Fruit fly (Drosophila melanogaster) whole organism, embryonic: ENCODE results near the gene Rab23.
A peak's percentile ranks its signal among the peaks of the same experiment; 100 is the strongest.

Experiments used
- CG11504 ChIP-seq: fragments of 200-800 bp; sonication (Bioruptor generic); optimal IDR thresholded peaks from 3 replicates; lab custom pipeline; 2019; ENCODE audit warnings: missing biosample characterization, mild to moderate bottlenecking, missing genetic modification characterization, moderate library complexity
- CG1233 ChIP-seq: fragments of 200-800 bp; sonication (Bioruptor generic); optimal IDR thresholded peaks from 4 replicates; lab custom pipeline; 2018; ENCODE audit warnings: missing biosample characterization, mild to moderate bottlenecking, missing genetic modification characterization
- CG12391 ChIP-seq: fragments of 200-800 bp; sonication (Bioruptor generic); optimal IDR thresholded peaks from 3 replicates; lab custom pipeline; 2018; ENCODE audit warnings: missing biosample characterization, mild to moderate bottlenecking, missing genetic modification characterization, moderate library complexity
- CG12769 ChIP-seq: fragments of 200-800 bp; sonication (Bioruptor generic); optimal IDR thresholded peaks from 2 replicates; lab custom pipeline; 2019; ENCODE audit warnings: missing biosample characterization, mild to moderate bottlenecking, missing genetic modification characterization, moderate library complexity
- CG15073 ChIP-seq: fragments of 200-800 bp; sonication (Bioruptor generic); optimal IDR thresholded peaks from 2 replicates; lab custom pipeline; 2016; ENCODE audit warnings: missing biosample characterization, missing genetic modification characterization
- CG15479 ChIP-seq: fragments of 200-800 bp; sonication (Bioruptor generic); optimal IDR thresholded peaks from 3 replicates; lab custom pipeline; 2019; ENCODE audit warnings: missing biosample characterization, mild to moderate bottlenecking, missing genetic modification characterization, moderate library complexity
- CG17829 ChIP-seq: fragments of 200-800 bp; optimal IDR thresholded peaks from 2 replicates; lab custom pipeline; 2019; ENCODE audit warnings: missing biosample characterization, mild to moderate bottlenecking, missing genetic modification characterization, moderate library complexity
- CG30020 ChIP-seq: fragments of 200-800 bp; optimal IDR thresholded peaks from 2 replicates; lab custom pipeline; 2019; ENCODE audit warnings: missing biosample characterization, mild to moderate bottlenecking, missing genetic modification characterization, moderate library complexity
- CG5245 ChIP-seq: fragments of 200-800 bp; sonication (Bioruptor generic); optimal IDR thresholded peaks from 3 replicates; lab custom pipeline; 2016; ENCODE audit warnings: missing biosample characterization, missing genetic modification characterization
- CG5953 ChIP-seq: fragments of 200-800 bp; sonication (Bioruptor generic); IDR thresholded peaks from 2 replicates; pipeline ENCODE4 v1.3.6; 2022; ENCODE audit warnings: missing biosample characterization, missing genetic modification characterization
- CG7786 ChIP-seq: fragments of 200-800 bp; sonication (Bioruptor generic); optimal IDR thresholded peaks from 2 replicates; lab custom pipeline; 2016; ENCODE audit warnings: missing biosample characterization, missing genetic modification characterization
- CG8290 ChIP-seq, 3 experiments: fragments of 200-800 bp; sonication (Bioruptor generic); optimal IDR thresholded peaks; 2 replicates each; lab custom pipeline; 2016 to 2019; ENCODE audit warnings: missing biosample characterization in 3 of 3, missing genetic modification characterization in 3 of 3, mild to moderate bottlenecking in 2 of 3, moderate library complexity in 1 of 3
- CG8388 ChIP-seq: fragments of 200-800 bp; sonication (Bioruptor generic); optimal IDR thresholded peaks from 2 replicates; lab custom pipeline; 2019; ENCODE audit warnings: missing biosample characterization, mild to moderate bottlenecking, missing genetic modification characterization, moderate library complexity
- CG8478 ChIP-seq: fragments of >200 bp; optimal IDR thresholded peaks from 2 replicates; lab custom pipeline; 2018
- CG9609 ChIP-seq: fragments of 200-800 bp; sonication (Bioruptor generic); optimal IDR thresholded peaks from 3 replicates; lab custom pipeline; 2016; ENCODE audit warnings: missing biosample characterization, missing genetic modification characterization
- CG9932 ChIP-seq: fragments of 200-800 bp; sonication (Bioruptor generic); IDR thresholded peaks from 2 replicates; pipeline ENCODE4 v1.3.6; 2022; ENCODE audit warnings: missing biosample characterization, missing genetic modification characterization
- CkIIα-i1 ChIP-seq: fragments of 200-800 bp; sonication (Bioruptor generic); IDR thresholded peaks from 2 replicates; pipeline ENCODE4 v1.3.6; 2022; ENCODE audit warnings: missing biosample characterization, missing genetic modification characterization
- CoRest ChIP-seq: fragments of 200-800 bp; sonication (Bioruptor generic); optimal IDR thresholded peaks from 3 replicates; lab custom pipeline; 2018; ENCODE audit warnings: missing biosample characterization, mild to moderate bottlenecking, missing genetic modification characterization, moderate library complexity
- D19A ChIP-seq: fragments of 200-800 bp; optimal IDR thresholded peaks from 3 replicates; lab custom pipeline; 2019; ENCODE audit warnings: missing biosample characterization, mild to moderate bottlenecking, missing genetic modification characterization, moderate library complexity
- Drgx ChIP-seq: fragments of 200-800 bp; sonication (Bioruptor generic); IDR thresholded peaks from 2 replicates; pipeline ENCODE4 v1.3.6; 2022; ENCODE audit warnings: missing biosample characterization, missing genetic modification characterization
- HmgD ChIP-seq: fragments of 200-800 bp; sonication (Bioruptor generic); optimal IDR thresholded peaks from 3 replicates; lab custom pipeline; 2016; ENCODE audit warnings: missing biosample characterization, missing genetic modification characterization
- Hsf ChIP-seq: fragments of 200-800 bp; sonication (Bioruptor generic); optimal IDR thresholded peaks from 3 replicates; lab custom pipeline; 2016; ENCODE audit warnings: missing biosample characterization, missing genetic modification characterization
- Kr ChIP-seq: fragments of 200-800 bp; sonication (Bioruptor generic); optimal IDR thresholded peaks from 2 replicates; lab custom pipeline; 2017; ENCODE audit warnings: missing biosample characterization, mild to moderate bottlenecking, missing genetic modification characterization
- MESR4 ChIP-seq: fragments of 200-800 bp; sonication (Bioruptor generic); optimal IDR thresholded peaks from 2 replicates; lab custom pipeline; 2018; ENCODE audit warnings: missing biosample characterization, mild to moderate bottlenecking, missing genetic modification characterization, moderate library complexity
- Med ChIP-seq: fragments of 200-800 bp; sonication (Bioruptor generic); peaks from one replicate; lab custom pipeline; 2016; ENCODE audit warnings: missing biosample characterization, missing genetic modification characterization, mild to moderate bottlenecking, inconsistent platforms, moderate library complexity
- Oaz ChIP-seq: fragments of 200-800 bp; sonication (Bioruptor generic); IDR thresholded peaks from 2 replicates; pipeline ENCODE4 v1.3.6; 2022; ENCODE audit warnings: missing biosample characterization, missing genetic modification characterization
- Pdp1 ChIP-seq, 2 experiments: fragments of 200-800 bp; sonication (Bioruptor generic); optimal IDR thresholded peaks; 3 replicates each; lab custom pipeline; 2016; ENCODE audit warnings: missing biosample characterization in 2 of 2, missing genetic modification characterization in 2 of 2, mild to moderate bottlenecking in 1 of 2, moderate library complexity in 1 of 2
- Vsx1 ChIP-seq: fragments of 200-800 bp; sonication (Bioruptor generic); optimal IDR thresholded peaks from 2 replicates; lab custom pipeline; 2017; ENCODE audit warnings: missing biosample characterization, mild to moderate bottlenecking, missing genetic modification characterization, missing genetic modification reagents
- ato ChIP-seq: fragments of 200-800 bp; sonication (Bioruptor generic); IDR thresholded peaks from 2 replicates; pipeline ENCODE4 v1.3.6; 2022; ENCODE audit warnings: missing biosample characterization, missing genetic modification characterization; ENCODE audit not compliant: partially characterized antibody
- crol ChIP-seq: fragments of 200-800 bp; sonication (Bioruptor generic); IDR thresholded peaks from 2 replicates; pipeline ENCODE4 v1.3.6; 2022; ENCODE audit warnings: missing biosample characterization, missing genetic modification characterization
- dm ChIP-seq: fragments of 200-800 bp; sonication (Bioruptor generic); optimal IDR thresholded peaks from 3 replicates; lab custom pipeline; 2016; ENCODE audit warnings: missing biosample characterization, missing genetic modification characterization
- gcm2 ChIP-seq: fragments of 200-800 bp; sonication (Bioruptor generic); optimal IDR thresholded peaks from 2 replicates; lab custom pipeline; 2016; ENCODE audit warnings: missing biosample characterization, missing genetic modification characterization
- kah ChIP-seq: fragments of 200-800 bp; sonication (Bioruptor generic); optimal IDR thresholded peaks from 2 replicates; lab custom pipeline; 2018; ENCODE audit warnings: missing biosample characterization, mild to moderate bottlenecking, missing genetic modification characterization
- kay ChIP-seq: fragments of 200-800 bp; sonication (Bioruptor generic); optimal IDR thresholded peaks from 2 replicates; lab custom pipeline; 2016; ENCODE audit warnings: missing biosample characterization, missing genetic modification characterization
- kni ChIP-seq: fragments of 200-800 bp; sonication (Bioruptor generic); optimal IDR thresholded peaks from 3 replicates; lab custom pipeline; 2017; ENCODE audit warnings: mild to moderate bottlenecking, missing biosample characterization, missing genetic modification reagents, missing genetic modification characterization
- nom ChIP-seq: fragments of 200-800 bp; sonication (Bioruptor generic); optimal IDR thresholded peaks from 2 replicates; lab custom pipeline; 2017; ENCODE audit warnings: missing biosample characterization, missing genetic modification characterization, mild to moderate bottlenecking, moderate library complexity, missing genetic modification reagents
- peb ChIP-seq: fragments of 200-800 bp; sonication (Bioruptor generic); IDR thresholded peaks from 2 replicates; pipeline ENCODE4 v1.3.6; 2022; ENCODE audit warnings: missing biosample characterization, missing genetic modification characterization
- prd ChIP-seq, 3 experiments: fragments of >200 bp in 2 of 3; fragments of 200-800 bp in 1 of 3; sonication (Bioruptor generic) in 1 of 3; optimal IDR thresholded peaks in 2 of 3; IDR thresholded peaks in 1 of 3; 2 replicates in 2 of 3; 3 replicates in 1 of 3; pipeline versions ENCODE4 v1.3.6 to Lab custom; 2017 to 2022; ENCODE audit warnings: missing biosample characterization in 1 of 3, missing genetic modification characterization in 1 of 3
- pzg ChIP-seq: fragments of 200-800 bp; sonication (Bioruptor generic); optimal IDR thresholded peaks from 3 replicates; lab custom pipeline; 2018; ENCODE audit warnings: missing biosample characterization, mild to moderate bottlenecking, missing genetic modification characterization, moderate library complexity
- sr ChIP-seq: fragments of 200-800 bp; sonication (Bioruptor generic); IDR thresholded peaks from 3 replicates; pipeline ENCODE4 v1.3.6; 2022; ENCODE audit warnings: missing biosample characterization, missing genetic modification characterization
- ssp ChIP-seq: fragments of 200-800 bp; sonication (Bioruptor generic); IDR thresholded peaks from 2 replicates; pipeline ENCODE4 v1.3.6; 2022; ENCODE audit warnings: missing biosample characterization, missing genetic modification characterization
- sug ChIP-seq: fragments of 200-800 bp; optimal IDR thresholded peaks from 2 replicates; lab custom pipeline; 2019; ENCODE audit warnings: missing biosample characterization, mild to moderate bottlenecking, missing genetic modification characterization, moderate library complexity
- trem ChIP-seq: fragments of 200-800 bp; optimal IDR thresholded peaks from 3 replicates; lab custom pipeline; 2019; ENCODE audit warnings: missing biosample characterization, mild to moderate bottlenecking, missing genetic modification characterization, moderate library complexity
- usp ChIP-seq: fragments of >200 bp; optimal IDR thresholded peaks from 2 replicates; lab custom pipeline; 2017; ENCODE audit warnings: missing biosample characterization, missing genetic modification characterization
- vvl ChIP-seq: fragments of 200-800 bp; sonication (Bioruptor generic); IDR thresholded peaks from 2 replicates; pipeline ENCODE4 v1.3.6; 2022; ENCODE audit warnings: missing biosample characterization, missing genetic modification characterization
- zen ChIP-seq: fragments of 200-800 bp; sonication (Bioruptor generic); optimal IDR thresholded peaks from 3 replicates; lab custom pipeline; 2018; ENCODE audit warnings: missing biosample characterization, mild to moderate bottlenecking, missing genetic modification characterization, moderate library complexity

Rab23 gene

dm6 chr3R:5648569-5649476 lies 36.4 kb downstream of the Rab23 start, which contains the start of the genes MTA1-like and Sec23 (continued):
- TF ChIP-seq kay (GFP tag; lab: Kevin White, UChicago) = no peak
- peak; percentile 76 for TF ChIP-seq ato (GFP tag; lab: Robert Waterston, UW)
- no peak for TF ChIP-seq Drgx
- peak; percentile 36 for TF ChIP-seq D19A (tag; lab: Kevin White, UChicago)
- TF ChIP-seq CG12391 (tag; lab: Kevin White, UChicago) = peak; percentile 78
- TF ChIP-seq CG5953 (GFP tag; lab: Robert Waterston, UW) = no peak
- TF ChIP-seq sr (GFP tag; lab: Robert Waterston, UW) = no peak
- TF ChIP-seq CG15073 = no peak
- peak; percentile 14 for TF ChIP-seq HmgD
- peak; percentile 78 for TF ChIP-seq CG30020 (tag; lab: Kevin White, UChicago)
- no peak for TF ChIP-seq usp
- TF ChIP-seq CG8388 (GFP tag; lab: Kevin White, UChicago) = peak; percentile 28
- no peak for TF ChIP-seq peb (GFP tag; lab: Robert Waterston, UW)
- peak; percentile 64 for TF ChIP-seq sug (tag; lab: Kevin White, UChicago)
- peak; percentile 66 for TF ChIP-seq pzg (GFP tag; lab: Kevin White, UChicago)
- peak; percentile 75 for TF ChIP-seq trem
- peak; percentile 49; the same call in 1 of the 2 replicates for TF ChIP-seq ssp (GFP tag; lab: Robert Waterston, UW)
- peak; percentile 78 for TF ChIP-seq CoRest
- no peak for TF ChIP-seq CG7786
- TF ChIP-seq CG1233 (GFP tag; lab: Kevin White, UChicago) = no peak
- no peak for TF ChIP-seq Hsf (GFP tag; lab: Kevin White, UChicago)
- TF ChIP-seq CG11504 = no peak
- peak; percentile 37 for TF ChIP-seq Vsx1
- TF ChIP-seq CG9609 = peak; percentile 22
- TF ChIP-seq vvl (GFP tag; lab: Robert Waterston, UW) = peak; percentile 50; the same call in 1 of the 2 replicates
- peak; percentile 78 for TF ChIP-seq CG17829 (tag; lab: Kevin White, UChicago)

dm6 chr3R:5647705-5648568 lies 37.3 kb downstream of the Rab23 start:
- TF ChIP-seq crol (GFP tag; lab: Robert Waterston, UW) (peak; percentile 72), kah (GFP tag; lab: Kevin White, UChicago) (peak; percentile 20), CG15479 (GFP tag; lab: Kevin White, UChicago) (peak; percentile 71), CkIIα-i1 (no peak), CG9932 (0 out of 2 replicates have a peak, but pooled peaks have one; percentile 6), vvl (GFP tag; lab: Robert Waterston, UW) (peak; percentile 52; the same call in 1 of the 2 replicates), prd (optimal IDR thresholded peaks at IDR 0.05; lab: Kevin White, UChicago) (no peak), prd (GFP tag; IDR thresholded peaks at IDR 0.05; lab: Robert Waterston, UW) (no peak), kni (peak; percentile 66), Oaz (no peak), dm (GFP tag; lab: Kevin White, UChicago) (peak; percentile 3), CG8478 (lab: Kevin White, UChicago) (peak; percentile 67), Med (peak; percentile 79), Pdp1 (GFP tag; optimal IDR thresholded peaks at IDR 0.05; lab: Kevin White, UChicago) (peak in 1 of 2 experiments; percentile 45), gcm2 (GFP tag; lab: Kevin White, UChicago) (no peak), CG5245 (GFP tag; lab: Kevin White, UChicago) (no peak), MESR4 (GFP tag; lab: Kevin White, UChicago) (peak; percentile 86), Kr (GFP tag; lab: Kevin White, UChicago) (peak; percentile 27), sr (GFP tag; lab: Robert Waterston, UW) (peak; percentile 85), zen (tag; lab: Kevin White, UChicago) (peak; percentile 0), nom (GFP tag; lab: Kevin White, UChicago) (no peak), CG12769 (tag; lab: Kevin White, UChicago) (peak; percentile 53), Drgx (peak; percentile 39; the same call in 1 of the 2 replicates), CG8290 (GFP tag; optimal IDR thresholded peaks at IDR 0.05; lab: Kevin White, UChicago) (no peak), CG8290 (tag; optimal IDR thresholded peaks at IDR 0.05; lab: Kevin White, UChicago) (no peak)
